Fruit fly (Drosophila melanogaster): Measurements from ENCODE around the gene CG14442.

DNA sequence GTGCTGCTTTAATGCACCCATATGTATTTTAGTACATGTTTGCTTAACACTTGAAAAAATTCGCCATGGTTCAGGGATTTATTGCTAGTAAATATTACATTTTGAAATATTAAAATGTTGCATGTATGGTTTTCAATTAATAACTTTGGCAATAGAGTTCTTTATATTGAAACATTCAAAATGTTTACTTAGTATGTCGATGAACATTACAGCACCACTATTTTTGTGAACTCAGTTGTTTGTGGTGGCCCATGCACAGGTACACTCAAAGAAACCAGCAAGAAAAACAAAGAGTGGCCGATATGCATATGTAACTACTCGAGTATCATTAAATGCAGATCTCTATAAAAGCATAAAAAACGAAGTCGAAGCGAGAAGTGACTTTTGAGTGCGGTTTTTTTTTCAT lies 7.2 kb upstream of the CG14442 start:
- TF ChIP-seq CTCF (optimal IDR thresholded peaks at IDR 0.05) (no peak), CG8478 (optimal IDR thresholded peaks at IDR 0.05) (no peak)

Measured in S2 (cell line).